Fruit fly (Drosophila melanogaster): ENCODE data around the gene Pgant7.

Gene Pgant7

dm6 chrX:18524594-18525266, 24.9 kb upstream of the Pgant7 start (continued):
- TF ChIP-seq Ets21C (GFP tag; optimal IDR thresholded peaks at IDR 0.05): no peak
- TF ChIP-seq eg (GFP tag; IDR thresholded peaks at IDR 0.05): no peak
- peak; percentile 29 for TF ChIP-seq dsx (GFP tag; optimal IDR thresholded peaks at IDR 0.05; ENCODE audit: poor library complexity, severe bottlenecking)
- peak; percentile 58 for TF ChIP-seq CG6808 (GFP tag; optimal IDR thresholded peaks at IDR 0.05)
- no peak for TF ChIP-seq CG7368 (GFP tag; optimal IDR thresholded peaks at IDR 0.05)
- peak; percentile 38 for TF ChIP-seq CG10631 (GFP tag; optimal IDR thresholded peaks at IDR 0.05)
- TF ChIP-seq achi (GFP tag; optimal IDR thresholded peaks at IDR 0.05): peak; percentile 33
- TF ChIP-seq CG11762 (GFP tag; optimal IDR thresholded peaks at IDR 0.05; ENCODE audit: insufficient read depth): no peak
- peak; percentile 34 for TF ChIP-seq CG3919 (GFP tag; optimal IDR thresholded peaks at IDR 0.05)
- peak; percentile 4 for TF ChIP-seq cyc (GFP tag; optimal IDR thresholded peaks at IDR 0.05)

dm6 chrX:18523146-18523812, 23.5 kb upstream of the Pgant7 start:
- TF ChIP-seq pdm3 (GFP tag; optimal IDR thresholded peaks at IDR 0.05): no peak
- TF ChIP-seq Lpt (GFP tag; optimal IDR thresholded peaks at IDR 0.05): no peak
- peak; percentile 35 for TF ChIP-seq Eip78C (GFP tag)
- peak; percentile 59 for TF ChIP-seq svp (GFP tag)
- no peak for TF ChIP-seq CG6276 (GFP tag; optimal IDR thresholded peaks at IDR 0.05)

dm6 chrX:18522395-18523104, 22.8 kb upstream of the Pgant7 start, which contains the start of gene CG6481:
TSS of gene CG6481 (minus strand) at chrX:18522445.
- TF ChIP-seq acj6 (GFP tag; optimal IDR thresholded peaks at IDR 0.05): no peak
- no peak for TF ChIP-seq CG7368 (GFP tag; optimal IDR thresholded peaks at IDR 0.05)
- no peak for TF ChIP-seq Gug (GFP tag; IDR thresholded peaks at IDR 0.05)
- TF ChIP-seq CG6854 (GFP tag; optimal IDR thresholded peaks at IDR 0.05): no peak
- TF ChIP-seq CG10669 (GFP tag; optimal IDR thresholded peaks at IDR 0.05): no peak
- TF ChIP-seq fd59A (GFP tag; optimal IDR thresholded peaks at IDR 0.05): no peak
- 0 out of 3 replicates have a peak, but pooled peaks have one; percentile 16 for TF ChIP-seq eg (GFP tag; IDR thresholded peaks at IDR 0.05)
- no peak for TF ChIP-seq spab (GFP tag; optimal IDR thresholded peaks at IDR 0.05)
- TF ChIP-seq Eip78C (GFP tag): peak; percentile 56
- TF ChIP-seq vri (GFP tag; optimal IDR thresholded peaks at IDR 0.05): no peak

- peak; percentile 15 for TF ChIP-seq Eip78C (GFP tag)
- TF ChIP-seq CG6276 (GFP tag; optimal IDR thresholded peaks at IDR 0.05): no peak
These were observed 20.6 kb upstream of the Pgant7 start for dm6 chrX:18520360-18520759.

dm6 chrX:18517415-18517814, 17.6 kb upstream of the Pgant7 start:
- TF ChIP-seq pdm3 (GFP tag; optimal IDR thresholded peaks at IDR 0.05): peak; percentile 30
- TF ChIP-seq Ets96B (tag; optimal IDR thresholded peaks at IDR 0.05): no peak
- TF ChIP-seq CG32006 (GFP tag; optimal IDR thresholded peaks at IDR 0.05): peak; percentile 39
- TF ChIP-seq CG9139 (GFP tag; optimal IDR thresholded peaks at IDR 0.05): no peak
- TF ChIP-seq Hr39 (GFP tag; optimal IDR thresholded peaks at IDR 0.05): peak; percentile 7
- no peak for TF ChIP-seq acj6 (GFP tag; optimal IDR thresholded peaks at IDR 0.05)
- peak; percentile 58 for TF ChIP-seq eg (GFP tag; IDR thresholded peaks at IDR 0.05)
- TF ChIP-seq lz (GFP tag; optimal IDR thresholded peaks at IDR 0.05): peak; percentile 33
- TF ChIP-seq esn (GFP tag; optimal IDR thresholded peaks at IDR 0.05): peak; percentile 33
- no peak for TF ChIP-seq CG10631 (GFP tag; optimal IDR thresholded peaks at IDR 0.05)
- peak; percentile 10 for TF ChIP-seq CG6808 (GFP tag; optimal IDR thresholded peaks at IDR 0.05)
- peak; percentile 14 for TF ChIP-seq Met (GFP tag; optimal IDR thresholded peaks at IDR 0.05)
- peak; percentile 7 for TF ChIP-seq net (GFP tag; optimal IDR thresholded peaks at IDR 0.05)
- peak; percentile 37; the same call in 1 of the 2 replicates for TF ChIP-seq CG15336 (GFP tag; IDR thresholded peaks at IDR 0.05)
- TF ChIP-seq fd85E (GFP tag; optimal IDR thresholded peaks at IDR 0.05): no peak
- peak; percentile 26 for TF ChIP-seq CG31627 (GFP tag; optimal IDR thresholded peaks at IDR 0.05)
- peak; percentile 17 for TF ChIP-seq CG6792 (GFP tag; optimal IDR thresholded peaks at IDR 0.05)
- TF ChIP-seq CG4318 (GFP tag; optimal IDR thresholded peaks at IDR 0.05): no peak
- peak; percentile 0 for TF ChIP-seq Eip75B (GFP tag; optimal IDR thresholded peaks at IDR 0.05)
- TF ChIP-seq spab (GFP tag; optimal IDR thresholded peaks at IDR 0.05): no peak
- TF ChIP-seq fkh (GFP tag; optimal IDR thresholded peaks at IDR 0.05): no peak
- peak; percentile 19 for TF ChIP-seq achi (GFP tag; optimal IDR thresholded peaks at IDR 0.05)
- TF ChIP-seq CG10669 (GFP tag; optimal IDR thresholded peaks at IDR 0.05): no peak
- TF ChIP-seq CG1621 (tag; optimal IDR thresholded peaks at IDR 0.05): peak; percentile 12
- no peak for TF ChIP-seq cyc (GFP tag; optimal IDR thresholded peaks at IDR 0.05)
- no peak for TF ChIP-seq Blimp-1 (GFP tag; optimal IDR thresholded peaks at IDR 0.05)
- TF ChIP-seq dsx (GFP tag; optimal IDR thresholded peaks at IDR 0.05; ENCODE audit: poor library complexity, severe bottlenecking): no peak

All from whole organism, prepupa.